Worm (Caenorhabditis elegans) whole organism, dauer: ENCODE results near the gene lron-10.

Experiments
- unc-62 ChIP-seq: sonication (generic microtip); optimal IDR thresholded peaks from 2 replicates; lab custom pipeline; 2017; ENCODE audit warnings: missing biosample characterization, missing genetic modification reagents, missing genetic modification characterization

Gene lron-10

ce11 chrIII:10621208-10621607, at the start of gene lron-10, which contains the start of gene hpr-9:
TSS of gene lron-10 (minus strand) at chrIII:10621369.
TSS of gene hpr-9 (plus strand) at chrIII:10621551.
- no peak for TF ChIP-seq unc-62 (GFP tag; lab: Kevin White, UChicago)

ce11 chrIII:10666640-10667039, 45.5 kb upstream of the lron-10 start:
- no peak for TF ChIP-seq unc-62 (GFP tag; lab: Kevin White, UChicago)

- no peak for TF ChIP-seq unc-62 (GFP tag; lab: Kevin White, UChicago)
These were observed 40.1 kb upstream of the lron-10 start for ce11 chrIII:10661292-10661691.

ce11 chrIII:10658394-10658793, 37.2 kb upstream of the lron-10 start:
- TF ChIP-seq unc-62 (GFP tag; lab: Kevin White, UChicago), result no peak

- no peak for TF ChIP-seq unc-62 (GFP tag; lab: Kevin White, UChicago)
These were observed 36.5 kb upstream of the lron-10 start for ce11 chrIII:10657661-10658060.

- no peak for TF ChIP-seq unc-62 (GFP tag; lab: Kevin White, UChicago)
These were observed 34.9 kb upstream of the lron-10 start for ce11 chrIII:10656069-10656468.

ce11 chrIII:10654718-10655117, 33.5 kb upstream of the lron-10 start, which contains the start of gene cnt-2:
TSS of gene cnt-2 (plus strand) at chrIII:10655018.
- no peak for TF ChIP-seq unc-62 (GFP tag; lab: Kevin White, UChicago)

ce11 chrIII:10653479-10653878, 32.3 kb upstream of the lron-10 start:
- no peak for TF ChIP-seq unc-62 (GFP tag; lab: Kevin White, UChicago)

ce11 chrIII:10652833-10653232, 31.7 kb upstream of the lron-10 start:
- TF ChIP-seq unc-62 (GFP tag; lab: Kevin White, UChicago), result no peak

ce11 chrIII:10651634-10652033, 30.5 kb upstream of the lron-10 start:
- no peak for TF ChIP-seq unc-62 (GFP tag; lab: Kevin White, UChicago)

- no peak for TF ChIP-seq unc-62 (GFP tag; lab: Kevin White, UChicago)
These were observed 28.1 kb upstream of the lron-10 start, which contains the start of gene emg-1 for ce11 chrIII:10649219-10649618. TSS of gene emg-1 (plus strand) at chrIII:10649519.

ce11 chrIII:10646094-10646493, 24.9 kb upstream of the lron-10 start, which contains the start of gene orc-4:
TSS of gene orc-4 (plus strand) at chrIII:10646170.
- TF ChIP-seq unc-62 (GFP tag; lab: Kevin White, UChicago), result no peak

ce11 chrIII:10642781-10643180, 21.6 kb upstream of the lron-10 start, which contains the start of the genes dhs-11 and orc-1:
TSS of gene dhs-11 (minus strand) at chrIII:10642865.
TSS of gene orc-1 (plus strand) at chrIII:10643129.
- TF ChIP-seq unc-62 (GFP tag; lab: Kevin White, UChicago), result no peak

- TF ChIP-seq unc-62 (GFP tag; lab: Kevin White, UChicago), result no peak
These were observed 17.3 kb upstream of the lron-10 start, which contains the start of gene Y39A1A.27 for ce11 chrIII:10638339-10639021. TSS of gene Y39A1A.27 (plus strand) at chrIII:10638971.

- no peak for TF ChIP-seq unc-62 (GFP tag; lab: Kevin White, UChicago)
These were observed 16.8 kb upstream of the lron-10 start for ce11 chrIII:10637933-10638332.

- no peak for TF ChIP-seq unc-62 (GFP tag; lab: Kevin White, UChicago)
These were observed 15.4 kb upstream of the lron-10 start for ce11 chrIII:10636493-10637031.

ce11 chrIII:10634576-10634975, 13.4 kb upstream of the lron-10 start:
- no peak for TF ChIP-seq unc-62 (GFP tag; lab: Kevin White, UChicago)
